Worm (Caenorhabditis elegans): Measurements from ENCODE around the gene R10D12.8.
A peak's percentile ranks its signal among the peaks of the same experiment; 100 is the strongest.

The R10D12.8 gene

ce11 chrV:13906166-13906565 lies 46.9 kb downstream of the R10D12.8 start, which contains the start of gene stdh-1 (continued):
- TF ChIP-seq lin-14 (GFP tag; optimal IDR thresholded peaks at IDR 0.05) (peak; percentile 69), ama-1 (optimal IDR thresholded peaks at IDR 0.05) (no peak), lin-39 (tag; optimal IDR thresholded peaks at IDR 0.05) (no peak), zag-1 (tag; optimal IDR thresholded peaks at IDR 0.05) (no peak), jun-1 (tag; optimal IDR thresholded peaks at IDR 0.05) (no peak), efl-3 (GFP tag; optimal IDR thresholded peaks at IDR 0.05) (no peak), aly-2 (tag; optimal IDR thresholded peaks at IDR 0.05) (no peak), unc-98 (GFP tag; IDR thresholded peaks at IDR 0.05) (no peak), irx-1 (tag; optimal IDR thresholded peaks at IDR 0.05) (no peak), nhr-85 (tag) (no peak), mep-1 (tag; optimal IDR thresholded peaks at IDR 0.05) (peak; percentile 35), snpc-4 (tag; optimal IDR thresholded peaks at IDR 0.05) (no peak), mdl-1 (tag; optimal IDR thresholded peaks at IDR 0.05) (no peak), skn-1 (tag; optimal IDR thresholded peaks at IDR 0.05) (no peak)

- TF ChIP-seq fkh-8 (tag; optimal IDR thresholded peaks at IDR 0.05) = no peak
- TF ChIP-seq tlp-1 (tag; optimal IDR thresholded peaks at IDR 0.05) = no peak
- TF ChIP-seq nhr-11 (tag; optimal IDR thresholded peaks at IDR 0.05) = no peak
- TF ChIP-seq C34B4.2 (tag; optimal IDR thresholded peaks at IDR 0.05) = no peak
These were observed 48.6 kb downstream of the R10D12.8 start, which contains the start of gene stdh-3 for ce11 chrV:13904446-13904845. Gene stdh-3 (plus strand): TSS chrV:13904611.

- no peak for TF ChIP-seq lin-39 (tag; optimal IDR thresholded peaks at IDR 0.05)
- TF ChIP-seq pqm-1 (tag; optimal IDR thresholded peaks at IDR 0.05) = no peak
- TF ChIP-seq dsc-1 (tag; optimal IDR thresholded peaks at IDR 0.05) = no peak
- no peak for TF ChIP-seq lin-35 (GFP tag; optimal IDR thresholded peaks at IDR 0.05)
- no peak for TF ChIP-seq fos-1 (tag; optimal IDR thresholded peaks at IDR 0.05)
- no peak for TF ChIP-seq sptf-1 (tag; optimal IDR thresholded peaks at IDR 0.05)
- no peak for TF ChIP-seq ztf-11 (tag; optimal IDR thresholded peaks at IDR 0.05)
- TF ChIP-seq ztf-4 (tag; optimal IDR thresholded peaks at IDR 0.05) = no peak
- no peak for TF ChIP-seq lin-14 (GFP tag; optimal IDR thresholded peaks at IDR 0.05)
- no peak for TF ChIP-seq nhr-76 (tag; optimal IDR thresholded peaks at IDR 0.05)
- no peak for TF ChIP-seq snpc-4 (tag; optimal IDR thresholded peaks at IDR 0.05)
- no peak for TF ChIP-seq grh-1 (GFP tag; IDR thresholded peaks at IDR 0.05)
- no peak for TF ChIP-seq tlp-1 (tag; optimal IDR thresholded peaks at IDR 0.05)
- TF ChIP-seq elt-3 (tag; optimal IDR thresholded peaks at IDR 0.05) = no peak
- TF ChIP-seq hpl-2 (GFP tag; optimal IDR thresholded peaks at IDR 0.05) = no peak
- no peak for TF ChIP-seq egl-27 (tag; optimal IDR thresholded peaks at IDR 0.05)
- TF ChIP-seq nhr-19 (GFP tag; conservative IDR thresholded peaks at IDR 0.05) = no peak
- no peak for TF ChIP-seq ets-5 (GFP tag; IDR thresholded peaks at IDR 0.05)
These were observed 50.6 kb downstream of the R10D12.8 start, which contains the start of gene C06B3.1 for ce11 chrV:13902495-13902894. Gene C06B3.1 (plus strand): TSS chrV:13902795.
